Fruit fly (Drosophila melanogaster) whole organism, prepupa: ENCODE results near the gene sqd.

Source experiments
- Blimp-1 ChIP-seq: fragments of 200-800 bp; sonication (Bioruptor generic); optimal IDR thresholded peaks from 3 replicates; lab custom pipeline; 2017; ENCODE audit warnings: missing biosample characterization, missing genetic modification characterization, mild to moderate bottlenecking, moderate library complexity, missing genetic modification reagents
- CG10631 ChIP-seq: fragments of 200-800 bp; sonication (Bioruptor generic); optimal IDR thresholded peaks from 2 replicates; lab custom pipeline; 2016; ENCODE audit warnings: missing biosample characterization, missing genetic modification characterization
- CG10669 ChIP-seq: fragments of 200-800 bp; sonication (Bioruptor generic); optimal IDR thresholded peaks from 3 replicates; lab custom pipeline; 2018; ENCODE audit warnings: missing biosample characterization, mild to moderate bottlenecking, missing genetic modification characterization, moderate library complexity
- CG11294 ChIP-seq: fragments of 200-800 bp; sonication (Bioruptor generic); IDR thresholded peaks from 2 replicates; pipeline ENCODE4 v1.3.6; 2022; ENCODE audit warnings: missing biosample characterization, missing genetic modification characterization
- CG11902 ChIP-seq: fragments of 200-800 bp; sonication (Bioruptor generic); optimal IDR thresholded peaks from 3 replicates; lab custom pipeline; 2016; ENCODE audit warnings: missing biosample characterization, missing genetic modification characterization
- CG15336 ChIP-seq: fragments of 200-800 bp; sonication (Bioruptor generic); IDR thresholded peaks from 2 replicates; pipeline ENCODE4 v1.3.6; 2022; ENCODE audit warnings: missing biosample characterization, missing genetic modification characterization
- CG16779 ChIP-seq: fragments of 200-800 bp; sonication (Bioruptor generic); optimal IDR thresholded peaks from 3 replicates; lab custom pipeline; 2017; ENCODE audit warnings: missing biosample characterization, mild to moderate bottlenecking, missing genetic modification characterization
- CG3032 ChIP-seq: fragments of 200-800 bp; optimal IDR thresholded peaks from 2 replicates; lab custom pipeline; 2019; ENCODE audit warnings: missing biosample characterization, mild to moderate bottlenecking, missing genetic modification characterization, moderate library complexity
- CG31627 ChIP-seq: fragments of 200-800 bp; sonication (Bioruptor generic); optimal IDR thresholded peaks from 3 replicates; lab custom pipeline; 2016; ENCODE audit warnings: missing biosample characterization, missing genetic modification characterization
- CG32006 ChIP-seq: fragments of 200-800 bp; sonication (Bioruptor generic); optimal IDR thresholded peaks from 3 replicates; lab custom pipeline; 2017; ENCODE audit warnings: missing biosample characterization, mild to moderate bottlenecking, missing genetic modification characterization
- CG34406 ChIP-seq: fragments of 200-800 bp; sonication (Bioruptor generic); optimal IDR thresholded peaks from 3 replicates; lab custom pipeline; 2016; ENCODE audit warnings: missing biosample characterization, missing genetic modification characterization
- CG4318 ChIP-seq: fragments of 200-800 bp; sonication (Bioruptor generic); optimal IDR thresholded peaks from 3 replicates; lab custom pipeline; 2017; ENCODE audit warnings: missing biosample characterization, mild to moderate bottlenecking, missing genetic modification characterization
- CG6163 ChIP-seq: fragments of 200-800 bp; sonication (Bioruptor generic); IDR thresholded peaks from 3 replicates; pipeline ENCODE4 v1.3.6; 2022; ENCODE audit warnings: missing biosample characterization, missing genetic modification characterization
- CG6276 ChIP-seq: fragments of 200-800 bp; sonication (Bioruptor generic); optimal IDR thresholded peaks from 2 replicates; lab custom pipeline; 2017; ENCODE audit warnings: missing biosample characterization, mild to moderate bottlenecking, missing genetic modification characterization
- CG6792 ChIP-seq: fragments of 200-800 bp; sonication (Bioruptor generic); optimal IDR thresholded peaks from 3 replicates; lab custom pipeline; 2016; ENCODE audit warnings: missing biosample characterization, missing genetic modification characterization
- CG6808 ChIP-seq: fragments of 200-800 bp; sonication (Bioruptor generic); optimal IDR thresholded peaks from 3 replicates; lab custom pipeline; 2017; ENCODE audit warnings: missing biosample characterization, missing genetic modification characterization, mild to moderate bottlenecking, moderate library complexity, missing genetic modification reagents
- CG6854 ChIP-seq: fragments of 200-800 bp; sonication (Bioruptor generic); optimal IDR thresholded peaks from 2 replicates; lab custom pipeline; 2017; ENCODE audit warnings: missing biosample characterization, mild to moderate bottlenecking, missing genetic modification characterization
- CG7368 ChIP-seq: fragments of 200-800 bp; sonication (Bioruptor generic); optimal IDR thresholded peaks from 3 replicates; lab custom pipeline; 2016; ENCODE audit warnings: missing biosample characterization, missing genetic modification characterization
- CG8119 ChIP-seq: fragments of 200-800 bp; sonication (Bioruptor generic); IDR thresholded peaks from 3 replicates; pipeline ENCODE4 v1.3.6; 2022; ENCODE audit warnings: missing biosample characterization, missing genetic modification characterization
- CG8319 ChIP-seq: fragments of 200-800 bp; sonication (Bioruptor generic); optimal IDR thresholded peaks from 3 replicates; lab custom pipeline; 2016; ENCODE audit warnings: missing biosample characterization, missing genetic modification characterization
- CG8632 ChIP-seq: fragments of 200-800 bp; sonication (Bioruptor generic); optimal IDR thresholded peaks from 3 replicates; lab custom pipeline; 2016; ENCODE audit warnings: missing biosample characterization, missing genetic modification characterization
- Eip75B ChIP-seq: fragments of 200-800 bp; sonication (Bioruptor generic); optimal IDR thresholded peaks from 3 replicates; lab custom pipeline; 2016; ENCODE audit warnings: missing biosample characterization, missing genetic modification characterization
- Eip78C ChIP-seq: fragments of 200-800 bp; sonication (Bioruptor generic); peaks from one replicate; lab custom pipeline; 2016; ENCODE audit warnings: missing biosample characterization, missing genetic modification characterization
- Eip93F ChIP-seq: fragments of 200-800 bp; sonication (Bioruptor generic); optimal IDR thresholded peaks from 2 replicates; lab custom pipeline; 2016; ENCODE audit warnings: missing biosample characterization, mild to moderate bottlenecking, missing genetic modification characterization
- Ets21C ChIP-seq: fragments of 200-800 bp; sonication (Bioruptor generic); optimal IDR thresholded peaks from 3 replicates; lab custom pipeline; 2016; ENCODE audit warnings: missing biosample characterization, missing genetic modification characterization
- Ets96B ChIP-seq: fragments of 200-800 bp; optimal IDR thresholded peaks from 2 replicates; lab custom pipeline; 2019; ENCODE audit warnings: missing biosample characterization, mild to moderate bottlenecking, missing genetic modification characterization, moderate library complexity
- Gug ChIP-seq: fragments of 200-800 bp; sonication (Bioruptor generic); IDR thresholded peaks from 2 replicates; pipeline ENCODE4 v1.3.6; 2022; ENCODE audit warnings: missing biosample characterization, missing genetic modification characterization
- Hr38 ChIP-seq: sonication (Bioruptor generic); optimal IDR thresholded peaks from 2 replicates; lab custom pipeline; 2016; ENCODE audit warnings: missing biosample characterization, missing genetic modification characterization
- Hr39 ChIP-seq: fragments of 200-800 bp; sonication (Bioruptor generic); optimal IDR thresholded peaks from 2 replicates; lab custom pipeline; 2016; ENCODE audit warnings: missing biosample characterization, missing genetic modification characterization
- Hr4 ChIP-seq: fragments of 200-800 bp; sonication (Bioruptor generic); optimal IDR thresholded peaks from 3 replicates; lab custom pipeline; 2016; ENCODE audit warnings: missing biosample characterization, missing genetic modification characterization
- Lpt ChIP-seq: fragments of 200-800 bp; sonication (Bioruptor generic); optimal IDR thresholded peaks from 3 replicates; lab custom pipeline; 2016; ENCODE audit warnings: missing biosample characterization, missing genetic modification characterization
- Met ChIP-seq: fragments of 200-800 bp; sonication (Bioruptor generic); optimal IDR thresholded peaks from 3 replicates; lab custom pipeline; 2016; ENCODE audit warnings: missing biosample characterization, missing genetic modification characterization
- OdsH ChIP-seq: fragments of 200-800 bp; sonication (Bioruptor generic); optimal IDR thresholded peaks from 3 replicates; lab custom pipeline; 2016; ENCODE audit warnings: missing biosample characterization, missing genetic modification characterization
- Smox ChIP-seq: fragments of 200-800 bp; sonication (Bioruptor generic); optimal IDR thresholded peaks from 3 replicates; lab custom pipeline; 2016; ENCODE audit warnings: missing biosample characterization, missing genetic modification characterization
- Sox102F ChIP-seq: fragments of 200-800 bp; sonication (Bioruptor generic); optimal IDR thresholded peaks from 2 replicates; lab custom pipeline; 2016; ENCODE audit warnings: missing biosample characterization, mild to moderate bottlenecking, missing genetic modification characterization
- Sox14 ChIP-seq: fragments of 200-800 bp; sonication (Bioruptor generic); optimal IDR thresholded peaks from 3 replicates; lab custom pipeline; 2016; ENCODE audit warnings: missing biosample characterization, missing genetic modification characterization
- Sox15 ChIP-seq: fragments of 200-800 bp; sonication (Bioruptor generic); optimal IDR thresholded peaks from 3 replicates; lab custom pipeline; 2016; ENCODE audit warnings: missing biosample characterization, missing genetic modification characterization
- cyc ChIP-seq: fragments of 200-800 bp; sonication (Bioruptor generic); optimal IDR thresholded peaks from 3 replicates; lab custom pipeline; 2016; ENCODE audit warnings: missing biosample characterization, missing genetic modification characterization
- dac ChIP-seq: fragments of 200-800 bp; sonication (Bioruptor generic); optimal IDR thresholded peaks from 2 replicates; lab custom pipeline; 2017; ENCODE audit warnings: missing biosample characterization, mild to moderate bottlenecking, missing genetic modification characterization
- dsx ChIP-seq: fragments of 200-800 bp; optimal IDR thresholded peaks from 3 replicates; lab custom pipeline; 2019; ENCODE audit warnings: missing biosample characterization, mild to moderate bottlenecking, missing genetic modification characterization, moderate library complexity; ENCODE audit not compliant: poor library complexity, severe bottlenecking
- eg ChIP-seq: fragments of 200-800 bp; sonication (Bioruptor generic); IDR thresholded peaks from 3 replicates; pipeline ENCODE4 v1.3.6; 2022; ENCODE audit warnings: missing biosample characterization, missing genetic modification characterization
- esn ChIP-seq: fragments of 200-800 bp; sonication (Bioruptor generic); optimal IDR thresholded peaks from 2 replicates; lab custom pipeline; 2016; ENCODE audit warnings: missing biosample characterization, mild to moderate bottlenecking, missing genetic modification characterization, moderate library complexity
- fd59A ChIP-seq: fragments of 200-800 bp; sonication (Bioruptor generic); optimal IDR thresholded peaks from 2 replicates; lab custom pipeline; 2017; ENCODE audit warnings: missing biosample characterization, mild to moderate bottlenecking, missing genetic modification characterization, missing genetic modification reagents
- fd85E ChIP-seq: fragments of 200-800 bp; sonication (Bioruptor generic); optimal IDR thresholded peaks from 3 replicates; lab custom pipeline; 2016; ENCODE audit warnings: missing biosample characterization, missing genetic modification characterization
- lz ChIP-seq: fragments of 200-800 bp; sonication (Bioruptor generic); optimal IDR thresholded peaks from 3 replicates; lab custom pipeline; 2016; ENCODE audit warnings: missing biosample characterization, missing genetic modification characterization
- net ChIP-seq: fragments of 200-800 bp; sonication (Bioruptor generic); optimal IDR thresholded peaks from 3 replicates; lab custom pipeline; 2016; ENCODE audit warnings: missing biosample characterization, missing genetic modification characterization
- pdm3 ChIP-seq: fragments of 200-800 bp; sonication (Bioruptor generic); optimal IDR thresholded peaks from 3 replicates; lab custom pipeline; 2016; ENCODE audit warnings: missing biosample characterization, missing genetic modification characterization
- salr ChIP-seq, 2 experiments: fragments of 200-800 bp; sonication (Bioruptor generic); optimal IDR thresholded peaks; 3 replicates each; lab custom pipeline; 2016 to 2018; ENCODE audit warnings: missing biosample characterization in 2 of 2, missing genetic modification characterization in 2 of 2, mild to moderate bottlenecking in 1 of 2
- spab ChIP-seq: fragments of 200-800 bp; sonication (Bioruptor generic); optimal IDR thresholded peaks from 2 replicates; lab custom pipeline; 2017; ENCODE audit warnings: missing biosample characterization, mild to moderate bottlenecking, missing genetic modification characterization, missing genetic modification reagents
- ss ChIP-seq, 2 experiments: fragments of 200-800 bp; sonication (Bioruptor generic); optimal IDR thresholded peaks; 2 replicates in 1 of 2; 3 replicates in 1 of 2; lab custom pipeline; 2017 to 2018; ENCODE audit warnings: mild to moderate bottlenecking in 2 of 2, missing biosample characterization in 2 of 2, missing genetic modification characterization in 2 of 2, moderate library complexity in 1 of 2
- topi ChIP-seq: fragments of 200-800 bp; sonication (Bioruptor generic); optimal IDR thresholded peaks from 3 replicates; lab custom pipeline; 2016; ENCODE audit warnings: missing biosample characterization, missing genetic modification characterization

Gene sqd

DNA sequence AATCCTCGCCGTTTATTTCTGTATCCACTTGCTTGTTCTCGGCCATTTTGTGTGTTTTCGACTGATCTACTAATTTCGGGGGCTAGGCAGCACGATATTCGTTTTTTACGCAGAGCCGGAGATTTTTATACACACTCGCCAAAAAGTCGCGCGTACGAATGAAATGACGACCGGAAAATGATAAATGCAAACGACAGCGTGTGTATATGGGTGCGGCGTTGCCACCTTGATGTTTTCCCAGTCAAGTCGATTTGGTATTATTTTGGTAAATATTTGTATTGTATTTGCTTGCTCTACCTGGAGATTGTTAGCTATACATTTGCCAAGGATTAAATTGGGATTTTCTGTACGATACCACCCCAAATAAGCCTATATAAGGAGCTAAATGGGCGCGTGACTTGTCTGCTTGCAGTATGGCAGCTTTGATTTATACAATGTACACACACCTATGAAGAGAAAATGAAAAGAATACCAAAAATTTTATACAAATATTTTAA is at the start of gene sqd:
Gene sqd (minus strand): TSS at position 431 of the 497 bp plus-strand sequence.
- TF ChIP-seq CG8119: peak; percentile 16; the same call in 1 of the 3 replicates
- peak; percentile 60 for TF ChIP-seq Eip75B (GFP tag; lab: Kevin White, UChicago)
- TF ChIP-seq eg (GFP tag; lab: Robert Waterston, UW): 0 out of 3 replicates have a peak, but pooled peaks have one; percentile 13
- TF ChIP-seq Sox14: peak; percentile 56
- TF ChIP-seq CG4318 (GFP tag; lab: Kevin White, UChicago): no peak
- peak; percentile 13 for TF ChIP-seq CG32006
- peak; percentile 67 for TF ChIP-seq Sox102F
- TF ChIP-seq Blimp-1: no peak
- TF ChIP-seq CG8632 (GFP tag; lab: Kevin White, UChicago): no peak
- peak; percentile 64 for TF ChIP-seq Hr39 (GFP tag; lab: Kevin White, UChicago)
- peak; percentile 57 for TF ChIP-seq CG31627
- TF ChIP-seq cyc (GFP tag; lab: Kevin White, UChicago): peak; percentile 54
- TF ChIP-seq CG34406 (GFP tag; lab: Kevin White, UChicago): peak; percentile 27
- TF ChIP-seq Hr4 (GFP tag; lab: Kevin White, UChicago): peak; percentile 54
- no peak for TF ChIP-seq fd85E (GFP tag; lab: Kevin White, UChicago)
- TF ChIP-seq OdsH (GFP tag; lab: Kevin White, UChicago): peak; percentile 65
- TF ChIP-seq CG16779 (tag; lab: Kevin White, UChicago): no peak
- TF ChIP-seq pdm3: peak; percentile 64
- TF ChIP-seq dsx: peak; percentile 68
- no peak for TF ChIP-seq Eip93F (GFP tag; lab: Kevin White, UChicago)
- TF ChIP-seq CG15336: peak; percentile 25; the same call in 1 of the 2 replicates
- peak; percentile 28 to 67 for TF ChIP-seq ss (GFP tag; optimal IDR thresholded peaks at IDR 0.05; lab: Kevin White, UChicago)
- TF ChIP-seq CG7368: peak; percentile 39
- peak; percentile 25 for TF ChIP-seq CG3032 (tag; lab: Kevin White, UChicago)
- no peak for TF ChIP-seq salr (GFP tag; optimal IDR thresholded peaks at IDR 0.05; lab: Kevin White, UChicago)
- TF ChIP-seq Hr38 (GFP tag; lab: Kevin White, UChicago): no peak
- TF ChIP-seq CG8319: no peak
- TF ChIP-seq fd59A (GFP tag; lab: Kevin White, UChicago): peak; percentile 14
- TF ChIP-seq dac: no peak
- peak; percentile 71 for TF ChIP-seq CG6854
- TF ChIP-seq Ets96B: peak; percentile 23
- TF ChIP-seq CG6163 (GFP tag; lab: Robert Waterston, UW): peak; percentile 57; the same call in 2 of the 3 replicates
- peak; percentile 44 for TF ChIP-seq CG6792 (GFP tag; lab: Kevin White, UChicago)
- TF ChIP-seq net (GFP tag; lab: Kevin White, UChicago): peak; percentile 24
- peak; percentile 51 for TF ChIP-seq Ets21C
- TF ChIP-seq CG10669 (GFP tag; lab: Kevin White, UChicago): peak; percentile 45
- TF ChIP-seq Eip78C (GFP tag; lab: Kevin White, UChicago): peak; percentile 88
- peak; percentile 9 for TF ChIP-seq spab
- TF ChIP-seq CG6276 (GFP tag; lab: Kevin White, UChicago): no peak
- TF ChIP-seq esn (GFP tag; lab: Kevin White, UChicago): peak; percentile 53
- TF ChIP-seq Smox: peak; percentile 53
- TF ChIP-seq Met (GFP tag; lab: Kevin White, UChicago): peak; percentile 69
- peak; percentile 63 for TF ChIP-seq lz (GFP tag; lab: Kevin White, UChicago)
- peak; percentile 35 for TF ChIP-seq CG6808 (GFP tag; lab: Kevin White, UChicago)
- TF ChIP-seq CG11294 (GFP tag; lab: Robert Waterston, UW): no peak
- TF ChIP-seq Gug (GFP tag; lab: Robert Waterston, UW): no peak
- peak; percentile 7 for TF ChIP-seq CG10631 (GFP tag; lab: Kevin White, UChicago)
- TF ChIP-seq Sox15 (GFP tag; lab: Kevin White, UChicago): no peak
- TF ChIP-seq topi (GFP tag; lab: Kevin White, UChicago): peak; percentile 60
- TF ChIP-seq CG11902 (GFP tag; lab: Kevin White, UChicago): peak; percentile 20
- peak; percentile 21 for TF ChIP-seq Lpt (GFP tag; lab: Kevin White, UChicago)
